Comparison of ENCODE assay signal across 3 worm cellular contexts in genomic region chrIII:10720170-10720569, ce11.
TF ChIP-seq lines count a peak whose summit lies in the region.

No protein-coding gene starts in this region.

TF ChIP-seq in whole organism, L1 larva, 84 proteins besides CTCF, POLR2A, EP300 and RAD21 (continued from another document and continues in another):
- TF ChIP-seq lir-3 (tag; optimal IDR thresholded peaks at IDR 0.05; lab: Kevin White, UChicago; ENCODE audit: poor library complexity): peak; percentile 59
- TF ChIP-seq zag-1 (tag; optimal IDR thresholded peaks at IDR 0.05; lab: Kevin White, UChicago): peak; percentile 18
- TF ChIP-seq ztf-11 (tag; optimal IDR thresholded peaks at IDR 0.05; lab: Kevin White, UChicago): peak in 1 of 2 experiments; percentile 50
- peak; percentile 78 for TF ChIP-seq nhr-11 (tag; optimal IDR thresholded peaks at IDR 0.05; lab: Kevin White, UChicago)
- TF ChIP-seq mdl-1 (tag; optimal IDR thresholded peaks at IDR 0.05; lab: Kevin White, UChicago): peak in 1 of 2 experiments; percentile 84
- TF ChIP-seq blmp-1 (tag; optimal IDR thresholded peaks at IDR 0.05; lab: Kevin White, UChicago): peak; percentile 60
- peak; percentile 54 for TF ChIP-seq irx-1 (tag; optimal IDR thresholded peaks at IDR 0.05; lab: Kevin White, UChicago)
- peak; percentile 70 for TF ChIP-seq lin-39 (tag; optimal IDR thresholded peaks at IDR 0.05; lab: Kevin White, UChicago)
- TF ChIP-seq grh-1 (GFP tag; IDR thresholded peaks at IDR 0.05; lab: Robert Waterston, UW): peak; percentile 76
- TF ChIP-seq hlh-17 (GFP tag; optimal IDR thresholded peaks at IDR 0.05; lab: Kevin White, UChicago; ENCODE audit: borderline replicate concordance): no peak
- TF ChIP-seq nhr-12 (tag; optimal IDR thresholded peaks at IDR 0.05; lab: Kevin White, UChicago): no peak
- peak; percentile 5 for TF ChIP-seq mef-2 (tag; optimal IDR thresholded peaks at IDR 0.05; lab: Kevin White, UChicago)
- TF ChIP-seq aly-2 (tag; optimal IDR thresholded peaks at IDR 0.05; lab: Kevin White, UChicago): no peak
- TF ChIP-seq C16A3.4 (tag; optimal IDR thresholded peaks at IDR 0.05; lab: Kevin White, UChicago): peak; percentile 68
- no peak for TF ChIP-seq hpl-2 (GFP tag; optimal IDR thresholded peaks at IDR 0.05; lab: Kevin White, UChicago)
- TF ChIP-seq nhr-237 (tag; optimal IDR thresholded peaks at IDR 0.05; lab: Kevin White, UChicago): peak; percentile 55
- peak; percentile 62; the same call in 1 of the 2 replicates for TF ChIP-seq unc-98 (GFP tag; IDR thresholded peaks at IDR 0.05; lab: Robert Waterston, UW)
- TF ChIP-seq lin-15B (tag; optimal IDR thresholded peaks at IDR 0.05; lab: Kevin White, UChicago): peak; percentile 38
- peak; percentile 76 to 78 for TF ChIP-seq lin-35 (GFP tag; optimal IDR thresholded peaks at IDR 0.05; lab: Kevin White, UChicago)
- no peak for TF ChIP-seq sox-4 (tag; optimal IDR thresholded peaks at IDR 0.05; lab: Kevin White, UChicago)
- TF ChIP-seq pag-3 (tag; optimal IDR thresholded peaks at IDR 0.05; lab: Kevin White, UChicago; ENCODE audit: borderline replicate concordance, insufficient read depth): peak; percentile 59
- TF ChIP-seq rnt-1 (tag; optimal IDR thresholded peaks at IDR 0.05; lab: Kevin White, UChicago): peak; percentile 93
- TF ChIP-seq aha-1 (tag; optimal IDR thresholded peaks at IDR 0.05; lab: Kevin White, UChicago): peak; percentile 21
- TF ChIP-seq dpl-1 (GFP tag; optimal IDR thresholded peaks at IDR 0.05; lab: Kevin White, UChicago): peak; percentile 61 to 63 (median 61)
- peak; percentile 37 for TF ChIP-seq sup-37 (GFP tag; optimal IDR thresholded peaks at IDR 0.05; lab: Kevin White, UChicago)
- TF ChIP-seq ceh-63 (GFP tag; optimal IDR thresholded peaks at IDR 0.05; lab: Kevin White, UChicago): no peak
- TF ChIP-seq lin-14 (GFP tag; optimal IDR thresholded peaks at IDR 0.05; lab: Kevin White, UChicago): peak; percentile 98
- peak; percentile 81 for TF ChIP-seq unc-86 (tag; optimal IDR thresholded peaks at IDR 0.05; lab: Kevin White, UChicago)
- TF ChIP-seq ceh-8 (GFP tag; optimal IDR thresholded peaks at IDR 0.05; lab: Kevin White, UChicago): peak; percentile 5
- TF ChIP-seq egl-13 (tag; optimal IDR thresholded peaks at IDR 0.05; lab: Kevin White, UChicago): peak; percentile 33
- no peak for TF ChIP-seq unc-62 (GFP tag; optimal IDR thresholded peaks at IDR 0.05; lab: Kevin White, UChicago)
- TF ChIP-seq nhr-20 (tag; optimal IDR thresholded peaks at IDR 0.05; lab: Kevin White, UChicago): peak; percentile 95
- TF ChIP-seq fos-1 (tag; optimal IDR thresholded peaks at IDR 0.05; lab: Kevin White, UChicago): peak; percentile 76
- TF ChIP-seq ets-5 (GFP tag; IDR thresholded peaks at IDR 0.05; lab: Robert Waterston, UW): no peak
- TF ChIP-seq nhr-84 (tag; optimal IDR thresholded peaks at IDR 0.05; lab: Kevin White, UChicago): no peak
- TF ChIP-seq efl-1 (optimal IDR thresholded peaks at IDR 0.05; lab: Kevin White, UChicago): peak; percentile 76 to 87
- TF ChIP-seq efl-1 (GFP tag; optimal IDR thresholded peaks at IDR 0.05 in 1 of 2; lab: Kevin White, UChicago): peak; percentile 70 to 94
- TF ChIP-seq swsn-7 (tag; optimal IDR thresholded peaks at IDR 0.05; lab: Kevin White, UChicago): peak; percentile 91
- peak; percentile 81 for TF ChIP-seq mep-1 (tag; optimal IDR thresholded peaks at IDR 0.05; lab: Kevin White, UChicago)
- no peak for TF ChIP-seq ceh-90 (tag; optimal IDR thresholded peaks at IDR 0.05; lab: Kevin White, UChicago)
- peak; percentile 75 for TF ChIP-seq isw-1 (GFP tag; IDR thresholded peaks at IDR 0.05; lab: Robert Waterston, UW)
- TF ChIP-seq Y116A8C.19 (tag; optimal IDR thresholded peaks at IDR 0.05; lab: Kevin White, UChicago; ENCODE audit: borderline replicate concordance): no peak
- no peak for TF ChIP-seq sptf-1 (tag; optimal IDR thresholded peaks at IDR 0.05; lab: Kevin White, UChicago)

TF ChIP-seq in whole organism, L3 larva, 47 proteins besides CTCF, POLR2A, EP300 and RAD21 (continued from another document):
- TF ChIP-seq egl-5 (tag; optimal IDR thresholded peaks at IDR 0.05; lab: Kevin White, UChicago): peak; percentile 82
- peak; percentile 29 for TF ChIP-seq fkh-10 (GFP tag; optimal IDR thresholded peaks at IDR 0.05; lab: Kevin White, UChicago)
- peak; percentile 71 for TF ChIP-seq lsy-12 (tag; optimal IDR thresholded peaks at IDR 0.05; lab: Kevin White, UChicago)
- peak; percentile 45 for TF ChIP-seq ceh-82 (tag; optimal IDR thresholded peaks at IDR 0.05; lab: Kevin White, UChicago)
- TF ChIP-seq snpc-4 (tag; optimal IDR thresholded peaks at IDR 0.05; lab: Kevin White, UChicago): peak; percentile 50
- TF ChIP-seq lin-15B (tag; optimal IDR thresholded peaks at IDR 0.05; lab: Kevin White, UChicago): peak; percentile 80
- TF ChIP-seq ztf-4 (tag; optimal IDR thresholded peaks at IDR 0.05; lab: Kevin White, UChicago): no peak
- no peak for TF ChIP-seq eor-1 (tag; optimal IDR thresholded peaks at IDR 0.05; lab: Kevin White, UChicago)
- TF ChIP-seq tbx-2 (tag; optimal IDR thresholded peaks at IDR 0.05; lab: Kevin White, UChicago): peak; percentile 33
- TF ChIP-seq R02D3.7 (tag; optimal IDR thresholded peaks at IDR 0.05; lab: Kevin White, UChicago): peak; percentile 56
- no peak for TF ChIP-seq nhr-12 (tag; optimal IDR thresholded peaks at IDR 0.05; lab: Kevin White, UChicago)
- peak; percentile 95 for TF ChIP-seq ceh-28 (tag; optimal IDR thresholded peaks at IDR 0.05; lab: Kevin White, UChicago)
- peak; percentile 87 for TF ChIP-seq jun-1 (tag; optimal IDR thresholded peaks at IDR 0.05; lab: Kevin White, UChicago)
- TF ChIP-seq aly-2 (tag; optimal IDR thresholded peaks at IDR 0.05; lab: Kevin White, UChicago): no peak

TF ChIP-seq in whole organism, young adult, 124 proteins besides CTCF, POLR2A, EP300 and RAD21 (continued from another document and continues in another):
- peak; percentile 68; the same call in 1 of the 2 replicates for TF ChIP-seq C06A6.2 (GFP tag; conservative IDR thresholded peaks at IDR 0.05; lab: Robert Waterston, UW)
- TF ChIP-seq nfyb-1 (GFP tag; IDR thresholded peaks at IDR 0.05; lab: Robert Waterston, UW): peak; percentile 86
- TF ChIP-seq snpc-3.4 (tag; optimal IDR thresholded peaks at IDR 0.05; lab: Kevin White, UChicago): no peak
- no peak for TF ChIP-seq nhr-179 (tag; optimal IDR thresholded peaks at IDR 0.05; lab: Kevin White, UChicago)
- TF ChIP-seq mcd-1 (GFP tag; IDR thresholded peaks at IDR 0.05; lab: Robert Waterston, UW): peak; percentile 72
- TF ChIP-seq atf-7 (tag; optimal IDR thresholded peaks at IDR 0.05; lab: Kevin White, UChicago): peak; percentile 80
- TF ChIP-seq T07F8.4 (tag; optimal IDR thresholded peaks at IDR 0.05; lab: Kevin White, UChicago): no peak
- no peak for TF ChIP-seq T26A5.8 (tag; optimal IDR thresholded peaks at IDR 0.05; lab: Kevin White, UChicago)
- no peak for TF ChIP-seq rec-8 (tag; optimal IDR thresholded peaks at IDR 0.05; lab: Kevin White, UChicago)
- no peak; the same call in 1 of the 2 replicates for TF ChIP-seq F33H1.4 (GFP tag; IDR thresholded peaks at IDR 0.05; lab: Robert Waterston, UW)
- no peak for TF ChIP-seq Y53F4B.3 (GFP tag; IDR thresholded peaks at IDR 0.05; lab: Robert Waterston, UW)
- peak; percentile 10 for TF ChIP-seq madf-10 (tag; optimal IDR thresholded peaks at IDR 0.05; lab: Kevin White, UChicago)
- no peak for TF ChIP-seq lag-1 (GFP tag; IDR thresholded peaks at IDR 0.05; lab: Robert Waterston, UW)
- peak; percentile 62 for TF ChIP-seq lin-54 (GFP tag; optimal IDR thresholded peaks at IDR 0.05; lab: Kevin White, UChicago)
- TF ChIP-seq ceh-58 (GFP tag; IDR thresholded peaks at IDR 0.05; lab: Robert Waterston, UW): no peak
- TF ChIP-seq hmg-1.2 (GFP tag; IDR thresholded peaks at IDR 0.05; lab: Robert Waterston, UW): peak; percentile 92
- no peak for TF ChIP-seq snpc-1.3 (tag; optimal IDR thresholded peaks at IDR 0.05; lab: Kevin White, UChicago; ENCODE audit: insufficient read depth)
- no peak for TF ChIP-seq ztf-28 (GFP tag; IDR thresholded peaks at IDR 0.05; lab: Robert Waterston, UW)
- no peak for TF ChIP-seq mel-28 (tag; optimal IDR thresholded peaks at IDR 0.05; lab: Kevin White, UChicago; ENCODE audit: borderline replicate concordance)
- TF ChIP-seq let-607 (tag; optimal IDR thresholded peaks at IDR 0.05; lab: Kevin White, UChicago): peak; percentile 19 to 58
- TF ChIP-seq attf-6 (GFP tag; IDR thresholded peaks at IDR 0.05; lab: Robert Waterston, UW): no peak
- no peak for TF ChIP-seq F55B11.4 (tag; optimal IDR thresholded peaks at IDR 0.05; lab: Kevin White, UChicago; ENCODE audit: borderline replicate concordance, insufficient read depth)
- TF ChIP-seq hmg-20 (GFP tag; IDR thresholded peaks at IDR 0.05; lab: Robert Waterston, UW): no peak
- no peak for TF ChIP-seq nhr-120 (GFP tag; IDR thresholded peaks at IDR 0.05; lab: Robert Waterston, UW)
- TF ChIP-seq ceh-40 (GFP tag; IDR thresholded peaks at IDR 0.05; lab: Robert Waterston, UW): no peak
- peak; percentile 46 for TF ChIP-seq athp-1 (tag; optimal IDR thresholded peaks at IDR 0.05; lab: Kevin White, UChicago)
- no peak for TF ChIP-seq akir-1 (GFP tag; optimal IDR thresholded peaks at IDR 0.05; lab: Kevin White, UChicago)
- no peak for TF ChIP-seq nhr-27 (tag; optimal IDR thresholded peaks at IDR 0.05; lab: Kevin White, UChicago)
- peak; percentile 81 for TF ChIP-seq B0336.3 (GFP tag; IDR thresholded peaks at IDR 0.05; lab: Robert Waterston, UW)
- peak in 1 of 3 experiments; percentile 63 for TF ChIP-seq lin-35 (GFP tag; optimal IDR thresholded peaks at IDR 0.05; lab: Kevin White, UChicago)
- no peak for TF ChIP-seq ama-1 (optimal IDR thresholded peaks at IDR 0.05; lab: Kevin White, UChicago)
- TF ChIP-seq ama-1 (GFP tag; optimal IDR thresholded peaks at IDR 0.05; lab: Kevin White, UChicago): no peak
- peak; percentile 37 for TF ChIP-seq gei-17 (GFP tag; optimal IDR thresholded peaks at IDR 0.05; lab: Kevin White, UChicago)
- TF ChIP-seq madf-6 (GFP tag; IDR thresholded peaks at IDR 0.05; lab: Robert Waterston, UW): peak; percentile 48; the same call in 1 of the 2 replicates
- TF ChIP-seq tbx-9 (tag; optimal IDR thresholded peaks at IDR 0.05; lab: Kevin White, UChicago; ENCODE audit: borderline replicate concordance): no peak
- TF ChIP-seq ztf-6 (GFP tag; IDR thresholded peaks at IDR 0.05; lab: Robert Waterston, UW): no peak
- TF ChIP-seq K12H6.12 (tag; optimal IDR thresholded peaks at IDR 0.05; lab: Kevin White, UChicago): peak; percentile 72
- no peak for TF ChIP-seq madf-3 (GFP tag; IDR thresholded peaks at IDR 0.05; lab: Robert Waterston, UW)
- TF ChIP-seq nfya-1 (tag; optimal IDR thresholded peaks at IDR 0.05; lab: Kevin White, UChicago; ENCODE audit: borderline replicate concordance, insufficient read depth): no peak
- TF ChIP-seq ztf-3 (GFP tag; optimal IDR thresholded peaks at IDR 0.05; lab: Kevin White, UChicago): no peak
- no peak for TF ChIP-seq F23B12.7 (tag; optimal IDR thresholded peaks at IDR 0.05; lab: Kevin White, UChicago; ENCODE audit: insufficient read depth)
- TF ChIP-seq egl-44 (GFP tag; IDR thresholded peaks at IDR 0.05; lab: Robert Waterston, UW): peak; percentile 59; the same call in 1 of the 2 replicates
- peak; percentile 95 for TF ChIP-seq nhr-80 (tag; optimal IDR thresholded peaks at IDR 0.05; lab: Kevin White, UChicago)
- no peak for TF ChIP-seq madf-8 (GFP tag; conservative IDR thresholded peaks at IDR 0.05; lab: Robert Waterston, UW)
- no peak for TF ChIP-seq F10E7.11 (tag; optimal IDR thresholded peaks at IDR 0.05; lab: Kevin White, UChicago)
- peak; percentile 79 for TF ChIP-seq pbrm-1 (GFP tag; IDR thresholded peaks at IDR 0.05; lab: Robert Waterston, UW)
- peak; percentile 83 for TF ChIP-seq somi-1 (GFP tag; optimal IDR thresholded peaks at IDR 0.05; lab: Kevin White, UChicago)
- no peak for TF ChIP-seq sdz-38 (tag; optimal IDR thresholded peaks at IDR 0.05; lab: Kevin White, UChicago)
- TF ChIP-seq unc-62 (GFP tag; optimal IDR thresholded peaks at IDR 0.05; lab: Kevin White, UChicago): no peak
- no peak for TF ChIP-seq B0261.1 (tag; optimal IDR thresholded peaks at IDR 0.05; lab: Kevin White, UChicago)
- TF ChIP-seq chd-7 (tag; optimal IDR thresholded peaks at IDR 0.05; lab: Kevin White, UChicago): peak; percentile 83
- TF ChIP-seq Y95B8A.8 (GFP tag; IDR thresholded peaks at IDR 0.05; lab: Robert Waterston, UW): 0 out of 2 replicates have a peak, but pooled peaks have one; percentile 25
- peak; percentile 61; the same call in 1 of the 2 replicates for TF ChIP-seq Y67H2A.10 (GFP tag; conservative IDR thresholded peaks at IDR 0.05; lab: Robert Waterston, UW)
- TF ChIP-seq mxl-1 (tag; optimal IDR thresholded peaks at IDR 0.05; lab: Kevin White, UChicago): no peak
- TF ChIP-seq lsy-27 (tag; optimal IDR thresholded peaks at IDR 0.05; lab: Kevin White, UChicago; ENCODE audit: borderline replicate concordance, insufficient read depth): no peak
- TF ChIP-seq dox-1 (GFP tag; IDR thresholded peaks at IDR 0.05; lab: Robert Waterston, UW): peak; percentile 88
- TF ChIP-seq efl-1 (GFP tag; optimal IDR thresholded peaks at IDR 0.05; lab: Kevin White, UChicago): peak; percentile 17
- TF ChIP-seq B0035.1 (tag; optimal IDR thresholded peaks at IDR 0.05; lab: Kevin White, UChicago): no peak
- no peak for TF ChIP-seq aptf-3 (GFP tag; IDR thresholded peaks at IDR 0.05; lab: Robert Waterston, UW)
- TF ChIP-seq egl-18 (GFP tag; IDR thresholded peaks at IDR 0.05; lab: Robert Waterston, UW): no peak
- TF ChIP-seq B0019.2 (GFP tag; conservative IDR thresholded peaks at IDR 0.05; lab: Robert Waterston, UW): no peak
- TF ChIP-seq F57C9.4 (tag; optimal IDR thresholded peaks at IDR 0.05; lab: Kevin White, UChicago): no peak
- no peak for TF ChIP-seq cebp-2 (GFP tag; IDR thresholded peaks at IDR 0.05; lab: Robert Waterston, UW)
- TF ChIP-seq sea-2 (GFP tag; IDR thresholded peaks at IDR 0.05; lab: Robert Waterston, UW): no peak
- TF ChIP-seq hlh-12 (tag; optimal IDR thresholded peaks at IDR 0.05; lab: Kevin White, UChicago): no peak
- no peak for TF ChIP-seq pha-4 (tag; optimal IDR thresholded peaks at IDR 0.05; lab: Kevin White, UChicago)
- TF ChIP-seq zim-3 (tag; optimal IDR thresholded peaks at IDR 0.05; lab: Kevin White, UChicago): no peak
- TF ChIP-seq snpc-1.1 (tag; optimal IDR thresholded peaks at IDR 0.05; lab: Kevin White, UChicago; ENCODE audit: insufficient read depth): no peak
- TF ChIP-seq ztf-25 (GFP tag; IDR thresholded peaks at IDR 0.05; lab: Robert Waterston, UW): no peak
- TF ChIP-seq hsf-1 (GFP tag; IDR thresholded peaks at IDR 0.05; lab: Robert Waterston, UW): 0 out of 2 replicates have a peak, but pooled peaks have one; percentile 7
- no peak for TF ChIP-seq C17E4.6 (GFP tag; IDR thresholded peaks at IDR 0.05; lab: Robert Waterston, UW)
- no peak for TF ChIP-seq sptf-2 (GFP tag; optimal IDR thresholded peaks at IDR 0.05; lab: Kevin White, UChicago)
- TF ChIP-seq F49E8.2 (tag; optimal IDR thresholded peaks at IDR 0.05; lab: Kevin White, UChicago; ENCODE audit: insufficient read depth): no peak
- TF ChIP-seq Y79H2A.3 (GFP tag; conservative IDR thresholded peaks at IDR 0.05; lab: Robert Waterston, UW): no peak
- no peak for TF ChIP-seq him-1 (tag; optimal IDR thresholded peaks at IDR 0.05; lab: Kevin White, UChicago)
- no peak for TF ChIP-seq nhr-90 (tag; optimal IDR thresholded peaks at IDR 0.05; lab: Kevin White, UChicago)
- no peak for TF ChIP-seq repo-1 (tag; optimal IDR thresholded peaks at IDR 0.05; lab: Kevin White, UChicago)
- TF ChIP-seq ceh-79 (tag; optimal IDR thresholded peaks at IDR 0.05; lab: Kevin White, UChicago): no peak
- TF ChIP-seq bed-2 (GFP tag; IDR thresholded peaks at IDR 0.05; lab: Robert Waterston, UW): no peak
- TF ChIP-seq ceh-91 (GFP tag; IDR thresholded peaks at IDR 0.05; lab: Robert Waterston, UW): no peak
- 0 out of 2 replicates have a peak, but pooled peaks have one; percentile 19 for TF ChIP-seq Y56A3A.18 (GFP tag; IDR thresholded peaks at IDR 0.05; lab: Robert Waterston, UW)
- no peak for TF ChIP-seq mes-4 (tag; optimal IDR thresholded peaks at IDR 0.05; lab: Kevin White, UChicago)
